Worm (Caenorhabditis elegans): Measurements from ENCODE around the gene hpo-30.

ce11 chrV:12358347-12358746 is 48.2 kb upstream of the hpo-30 start, which contains the start of gene F23H12.5:
- no peak for TF ChIP-seq ama-1 (optimal IDR thresholded peaks at IDR 0.05)
- TF ChIP-seq flt-1 (GFP tag; IDR thresholded peaks at IDR 0.05) = no peak
- TF ChIP-seq B0310.2 (tag; optimal IDR thresholded peaks at IDR 0.05) = no peak
- no peak for TF ChIP-seq scrt-1 (GFP tag; IDR thresholded peaks at IDR 0.05)
- TF ChIP-seq tbx-37 (GFP tag; conservative IDR thresholded peaks at IDR 0.05) = no peak
- no peak for TF ChIP-seq hmbx-1 (tag; optimal IDR thresholded peaks at IDR 0.05)
- TF ChIP-seq hnd-1 (tag; optimal IDR thresholded peaks at IDR 0.05) = no peak
- TF ChIP-seq aly-1 (tag; optimal IDR thresholded peaks at IDR 0.05) = no peak
- no peak for TF ChIP-seq ets-7 (tag; optimal IDR thresholded peaks at IDR 0.05)
- no peak for TF ChIP-seq tra-4 (tag; optimal IDR thresholded peaks at IDR 0.05)
- TF ChIP-seq sea-1 (GFP tag; conservative IDR thresholded peaks at IDR 0.05) = no peak
- TF ChIP-seq ceh-13 (GFP tag; optimal IDR thresholded peaks at IDR 0.05) = no peak
